Worm (Caenorhabditis elegans) whole organism, young adult: ENCODE measurements around the gene dyf-3.
A peak's percentile ranks its signal among the peaks of the same experiment; 100 is the strongest.

ENCODE experiments used
- F57C9.4 ChIP-seq: sonication (generic microtip); optimal IDR thresholded peaks from 2 replicates; lab custom pipeline; 2017; ENCODE audit warnings: mild to moderate bottlenecking, missing genetic modification characterization, missing compliant biosample characterization
- ama-1 ChIP-seq, 3 experiments: fragments of 150-350 bp in 1 of 3; sonication (generic microtip) in 2 of 3; optimal IDR thresholded peaks; 2 replicates each; lab custom pipeline; 2014 to 2018; ENCODE audit warnings: missing biosample characterization in 2 of 3, missing genetic modification characterization in 2 of 3, missing genetic modification reagents in 2 of 3
- ceh-58 ChIP-seq: fragments of 200-800 bp; sonication (Bioruptor generic); IDR thresholded peaks from 2 replicates; pipeline ENCODE4 v1.3.6; 2022; ENCODE audit warnings: missing genetic modification characterization, missing compliant biosample characterization
- ekl-4 ChIP-seq: fragments of 200-800 bp; sonication (Bioruptor generic); IDR thresholded peaks from 2 replicates; pipeline ENCODE4 v1.3.6; 2022; ENCODE audit warnings: missing genetic modification reagents, missing genetic modification characterization, missing compliant biosample characterization
- ets-4 ChIP-seq: fragments of 200-800 bp; sonication (Bioruptor generic); optimal IDR thresholded peaks from 2 replicates; lab custom pipeline; 2018; ENCODE audit warnings: mild to moderate bottlenecking, missing genetic modification characterization, missing compliant biosample characterization
- fkh-3 ChIP-seq: sonication (generic microtip); optimal IDR thresholded peaks from 2 replicates; lab custom pipeline; 2016; ENCODE audit warnings: mild to moderate bottlenecking, missing genetic modification characterization, missing compliant biosample characterization
- hsf-1 ChIP-seq: fragments of 200-800 bp; sonication (Bioruptor generic); IDR thresholded peaks from 2 replicates; pipeline ENCODE4 v1.3.6; 2022; ENCODE audit warnings: missing genetic modification reagents, missing genetic modification characterization, missing compliant biosample characterization
- madf-3 ChIP-seq: fragments of 200-800 bp; sonication (Bioruptor generic); IDR thresholded peaks from 2 replicates; pipeline ENCODE4 v1.3.6; 2022; ENCODE audit warnings: missing genetic modification reagents, missing genetic modification characterization, missing compliant biosample characterization
- mcd-1 ChIP-seq: fragments of 200-800 bp; sonication (Bioruptor generic); IDR thresholded peaks from 2 replicates; pipeline ENCODE4 v1.3.6; 2022; ENCODE audit warnings: missing genetic modification reagents, missing genetic modification characterization, missing compliant biosample characterization
- pha-4 ChIP-seq: fragments of 150-350 bp; sonication (generic microtip); optimal IDR thresholded peaks from 2 replicates; lab custom pipeline; 2014; ENCODE audit warnings: missing biosample characterization, missing genetic modification reagents, missing genetic modification characterization
- snpc-3.4 ChIP-seq: sonication (generic microtip); optimal IDR thresholded peaks from 2 replicates; lab custom pipeline; 2017; ENCODE audit warnings: missing genetic modification characterization, mild to moderate bottlenecking, missing compliant biosample characterization, antibody characterized with exemption, moderate library complexity, missing genotype, missing genetic modification reagents
- snpc-4 ChIP-seq, 5 experiments: fragments of 150-350 bp in 1 of 5; sonication (generic microtip) in 4 of 5; optimal IDR thresholded peaks; 2 replicates each; lab custom pipeline; 2014 to 2018; ENCODE audit warnings: missing genetic modification characterization in 5 of 5, missing biosample characterization in 3 of 5, antibody characterized with exemption in 2 of 5, mild to moderate bottlenecking in 2 of 5, missing compliant biosample characterization in 2 of 5, missing genotype in 2 of 5, moderate library complexity in 2 of 5, missing genetic modification reagents in 1 of 5
- ztf-28 ChIP-seq: fragments of 200-800 bp; sonication (Bioruptor generic); IDR thresholded peaks from 2 replicates; pipeline ENCODE4 v1.3.6; 2022; ENCODE audit warnings: missing genetic modification reagents, missing genetic modification characterization, missing compliant biosample characterization

- TF ChIP-seq ets-4 (GFP tag; lab: Kevin White, UChicago): no peak
- peak; percentile 58; the same call in 1 of the 2 replicates for TF ChIP-seq mcd-1 (GFP tag; lab: Robert Waterston, UW)
- TF ChIP-seq ceh-58 (GFP tag; lab: Robert Waterston, UW): no peak
- no peak for TF ChIP-seq ztf-28 (GFP tag; lab: Robert Waterston, UW)
- TF ChIP-seq ama-1 (optimal IDR thresholded peaks at IDR 0.05; lab: Kevin White, UChicago): no peak
- no peak for TF ChIP-seq ama-1 (GFP tag; optimal IDR thresholded peaks at IDR 0.05; lab: Kevin White, UChicago)
- TF ChIP-seq madf-3: no peak
- no peak for TF ChIP-seq ekl-4 (GFP tag; lab: Robert Waterston, UW)
- no peak for TF ChIP-seq snpc-3.4 (tag; lab: Kevin White, UChicago)
- no peak for TF ChIP-seq snpc-4 (GFP tag; optimal IDR thresholded peaks at IDR 0.05; lab: Kevin White, UChicago)
- no peak for TF ChIP-seq snpc-4 (tag; optimal IDR thresholded peaks at IDR 0.05; lab: Kevin White, UChicago)
- no peak for TF ChIP-seq pha-4 (tag; lab: Kevin White, UChicago)
- no peak for TF ChIP-seq F57C9.4 (tag; lab: Kevin White, UChicago)
- no peak for TF ChIP-seq hsf-1 (GFP tag; lab: Robert Waterston, UW)
- TF ChIP-seq fkh-3: no peak
Observed at ce11 chrIV:3378080-3378804, 20.8 kb downstream of the dyf-3 start, which contains the start of gene otub-4.
